Worm (Caenorhabditis elegans) whole organism, L4 larva: ENCODE data around the gene Y53G8AR.8.

Experiments used
- ceh-28 ChIP-seq: fragments of 150-350 bp; optimal IDR thresholded peaks from 2 replicates; lab custom pipeline; 2014; ENCODE audit warnings: missing biosample characterization, missing genetic modification reagents, missing genetic modification characterization
- ceh-32 ChIP-seq: sonication (generic microtip); optimal IDR thresholded peaks from 2 replicates; lab custom pipeline; 2016; ENCODE audit warnings: mild to moderate bottlenecking, missing genetic modification characterization, missing compliant biosample characterization; ENCODE audit not compliant: poor library complexity
- ceh-82 ChIP-seq: sonication (generic microtip); optimal IDR thresholded peaks from 2 replicates; lab custom pipeline; 2017; ENCODE audit warnings: missing biosample characterization, missing genetic modification characterization
- ces-1 ChIP-seq: fragments of 150-350 bp; sonication (generic microtip); optimal IDR thresholded peaks from 4 replicates; lab custom pipeline; 2014; ENCODE audit warnings: missing biosample characterization, missing genetic modification reagents, missing genetic modification characterization
- cey-2 ChIP-seq: sonication (generic microtip); optimal IDR thresholded peaks from 3 replicates; lab custom pipeline; 2017; ENCODE audit warnings: missing genetic modification characterization, mild to moderate bottlenecking, missing compliant biosample characterization, antibody characterized with exemption, borderline replicate concordance; ENCODE audit not compliant: insufficient read depth
- dpl-1 ChIP-seq: fragments of 150-350 bp; optimal IDR thresholded peaks from 2 replicates; lab custom pipeline; 2014; ENCODE audit warnings: missing biosample characterization, missing genetic modification reagents, missing genetic modification characterization
- egl-27 ChIP-seq: sonication (generic microtip); optimal IDR thresholded peaks from 3 replicates; lab custom pipeline; 2017; ENCODE audit warnings: missing biosample characterization, missing genetic modification reagents, missing genetic modification characterization
- egl-43 ChIP-seq: fragments of 200-800 bp; sonication (Bioruptor generic); IDR thresholded peaks from 2 replicates; pipeline ENCODE4 v1.3.6; 2022; ENCODE audit warnings: missing genetic modification reagents, missing genetic modification characterization, missing compliant biosample characterization
- gei-8 ChIP-seq: fragments of 200-800 bp; sonication (Bioruptor generic); optimal IDR thresholded peaks from 2 replicates; lab custom pipeline; 2018; ENCODE audit warnings: mild to moderate bottlenecking, missing genetic modification characterization, missing compliant biosample characterization
- nhr-237 ChIP-seq: sonication (generic microtip); optimal IDR thresholded peaks from 2 replicates; lab custom pipeline; 2017; ENCODE audit warnings: missing biosample characterization, missing genetic modification characterization
- nhr-25 ChIP-seq: sonication (generic microtip); optimal IDR thresholded peaks from 2 replicates; lab custom pipeline; 2017; ENCODE audit warnings: missing genetic modification characterization, mild to moderate bottlenecking, missing compliant biosample characterization, antibody characterized with exemption, moderate library complexity, borderline replicate concordance; ENCODE audit not compliant: insufficient read depth
- snpc-4 ChIP-seq: fragments of 150-350 bp; optimal IDR thresholded peaks from 2 replicates; lab custom pipeline; 2014; ENCODE audit warnings: missing biosample characterization, missing genetic modification characterization
- unc-39 ChIP-seq: sonication (generic microtip); optimal IDR thresholded peaks from 2 replicates; lab custom pipeline; 2017; ENCODE audit warnings: missing biosample characterization, missing genetic modification characterization
- zip-2 ChIP-seq: fragments of 150-350 bp; optimal IDR thresholded peaks from 2 replicates; lab custom pipeline; 2014; ENCODE audit warnings: missing biosample characterization, missing genetic modification characterization

- TF ChIP-seq egl-43 (GFP tag; lab: Robert Waterston, UW) (no peak), cey-2 (tag; lab: Kevin White, UChicago) (no peak), nhr-237 (tag; lab: Kevin White, UChicago) (no peak), unc-39 (tag; lab: Kevin White, UChicago) (no peak), ceh-82 (tag; lab: Kevin White, UChicago) (no peak), zip-2 (tag; lab: Kevin White, UChicago) (no peak), nhr-25 (tag; lab: Kevin White, UChicago) (no peak), gei-8 (GFP tag; lab: Kevin White, UChicago) (no peak), ces-1 (no peak), egl-27 (tag; lab: Kevin White, UChicago) (no peak), ceh-32 (tag; lab: Kevin White, UChicago) (no peak), snpc-4 (tag; lab: Kevin White, UChicago) (no peak), dpl-1 (GFP tag; lab: Kevin White, UChicago) (no peak), ceh-28 (no peak)
Measured at ce11 chrIII:3311607-3312006, 17.5 kb upstream of the Y53G8AR.8 start.
